Fruit fly (Drosophila melanogaster): ENCODE measurements around the gene Hml.

Hml gene

dm6 chr3L:13865484-13865883 is 19.6 kb downstream of the Hml start (continued):
- no peak for TF ChIP-seq HLH4C (GFP tag; IDR thresholded peaks at IDR 0.05; ENCODE audit: partially characterized antibody)
- peak; percentile 10 for TF ChIP-seq dm (GFP tag; optimal IDR thresholded peaks at IDR 0.05)
- TF ChIP-seq zen2 (GFP tag; IDR thresholded peaks at IDR 0.05; ENCODE audit: partially characterized antibody) = no peak
- TF ChIP-seq CG10959 (GFP tag; IDR thresholded peaks at IDR 0.05) = no peak
- no peak for TF ChIP-seq H15 (GFP tag; IDR thresholded peaks at IDR 0.05)
- no peak for TF ChIP-seq Chrac-16 (GFP tag; optimal IDR thresholded peaks at IDR 0.05)
- TF ChIP-seq Usf (GFP tag; optimal IDR thresholded peaks at IDR 0.05) = peak; percentile 19
- no peak for TF ChIP-seq CG10366 (GFP tag; IDR thresholded peaks at IDR 0.05)
- peak; percentile 63 for TF ChIP-seq CG8281 (tag; optimal IDR thresholded peaks at IDR 0.05)
- no peak for TF ChIP-seq CG31224 (GFP tag; IDR thresholded peaks at IDR 0.05)
- TF ChIP-seq CG17612 (GFP tag; IDR thresholded peaks at IDR 0.05) = no peak
- TF ChIP-seq CG9215 (GFP tag; IDR thresholded peaks at IDR 0.05) = no peak
- no peak for TF ChIP-seq ssp (GFP tag; IDR thresholded peaks at IDR 0.05)
- TF ChIP-seq ase (GFP tag; IDR thresholded peaks at IDR 0.05) = no peak
- peak; percentile 93 for TF ChIP-seq ATbp (GFP tag; optimal IDR thresholded peaks at IDR 0.05)
- TF ChIP-seq lilli (GFP tag; optimal IDR thresholded peaks at IDR 0.05) = peak; percentile 5
- TF ChIP-seq CG32532 (GFP tag; IDR thresholded peaks at IDR 0.05) = no peak
- peak; percentile 56 for TF ChIP-seq CG7556 (GFP tag; optimal IDR thresholded peaks at IDR 0.05)
- TF ChIP-seq sisA (GFP tag; IDR thresholded peaks at IDR 0.05) = no peak
- peak in 1 of 3 experiments; percentile 75 for TF ChIP-seq lola (GFP tag; optimal IDR thresholded peaks at IDR 0.05)
- no peak for TF ChIP-seq CG13894 (tag; optimal IDR thresholded peaks at IDR 0.05)
- TF ChIP-seq CG18011 (GFP tag; optimal IDR thresholded peaks at IDR 0.05) = peak; percentile 19
- TF ChIP-seq CG15011 (GFP tag; optimal IDR thresholded peaks at IDR 0.05) = peak; percentile 59
- TF ChIP-seq eyg (GFP tag; optimal IDR thresholded peaks at IDR 0.05) = peak; percentile 55
- TF ChIP-seq Scr (GFP tag; IDR thresholded peaks at IDR 0.05; ENCODE audit: partially characterized antibody) = no peak
- no peak for TF ChIP-seq CG6791 (GFP tag; IDR thresholded peaks at IDR 0.05; ENCODE audit: partially characterized antibody)
- no peak for TF ChIP-seq tx (GFP tag; optimal IDR thresholded peaks at IDR 0.05)
- TF ChIP-seq TFAM (GFP tag; optimal IDR thresholded peaks at IDR 0.05) = peak; percentile 86
- no peak for TF ChIP-seq nerfin-1 (tag; optimal IDR thresholded peaks at IDR 0.05)
- TF ChIP-seq Hand (GFP tag; optimal IDR thresholded peaks at IDR 0.05) = no peak
- TF ChIP-seq Abd-B (GFP tag; optimal IDR thresholded peaks at IDR 0.05) = no peak
- TF ChIP-seq ro (GFP tag; IDR thresholded peaks at IDR 0.05) = no peak
- peak; percentile 51; the same call in 1 of the 3 replicates for TF ChIP-seq zfh1 (GFP tag; IDR thresholded peaks at IDR 0.05)
- TF ChIP-seq CG11085 (GFP tag; IDR thresholded peaks at IDR 0.05) = no peak
- TF ChIP-seq Lim3 (GFP tag; IDR thresholded peaks at IDR 0.05) = no peak
- peak; percentile 86 for TF ChIP-seq odd (GFP tag; optimal IDR thresholded peaks at IDR 0.05)
- peak; percentile 61 for TF ChIP-seq trem (tag; optimal IDR thresholded peaks at IDR 0.05)
- peak; percentile 8 for TF ChIP-seq CG30403 (GFP tag; optimal IDR thresholded peaks at IDR 0.05)
- no peak for TF ChIP-seq CG9876 (GFP tag; optimal IDR thresholded peaks at IDR 0.05)
- no peak for TF ChIP-seq ab (GFP tag; optimal IDR thresholded peaks at IDR 0.05)
- TF ChIP-seq CG12219 (GFP tag; optimal IDR thresholded peaks at IDR 0.05) = peak; percentile 80
- peak; percentile 65 for TF ChIP-seq fd96Cb (tag; optimal IDR thresholded peaks at IDR 0.05)
- no peak for TF ChIP-seq gcm2 (GFP tag; optimal IDR thresholded peaks at IDR 0.05)
- no peak for TF ChIP-seq Eip74EF (GFP tag; optimal IDR thresholded peaks at IDR 0.05)
- TF ChIP-seq CG11696 (GFP tag; IDR thresholded peaks at IDR 0.05) = peak; percentile 41; the same call in 1 of the 2 replicates
- no peak for TF ChIP-seq CG10565 (GFP tag; optimal IDR thresholded peaks at IDR 0.05)
- TF ChIP-seq CG16779 (GFP tag; IDR thresholded peaks at IDR 0.05) = no peak
- no peak for TF ChIP-seq ap (GFP tag; IDR thresholded peaks at IDR 0.05)
- TF ChIP-seq insv (GFP tag; optimal IDR thresholded peaks at IDR 0.05) = no peak
- peak; percentile 75 for TF ChIP-seq CG17568 (GFP tag; optimal IDR thresholded peaks at IDR 0.05)
- no peak for TF ChIP-seq Trl (optimal IDR thresholded peaks at IDR 0.05)
- TF ChIP-seq Trl (GFP tag; optimal IDR thresholded peaks at IDR 0.05) = peak; percentile 30
